Fruit fly (Drosophila melanogaster) whole organism, embryonic: ENCODE results near the gene CG16984.

Experiments
- ATbp ChIP-seq: fragments of 200-800 bp; sonication (Bioruptor generic); optimal IDR thresholded peaks from 2 replicates; lab custom pipeline; 2017; ENCODE audit warnings: missing biosample characterization, mild to moderate bottlenecking, missing genetic modification characterization, missing genetic modification reagents
- Aef1 ChIP-seq: fragments of 200-800 bp; sonication (Bioruptor generic); IDR thresholded peaks from 3 replicates; pipeline ENCODE4 v1.3.6; 2022; ENCODE audit warnings: missing biosample characterization, missing genetic modification characterization
- B-H1 ChIP-seq: fragments of 200-800 bp; sonication (Bioruptor generic); IDR thresholded peaks from 3 replicates; pipeline ENCODE4 v1.3.6; 2022; ENCODE audit warnings: missing biosample characterization, missing genetic modification characterization
- C15 ChIP-seq: fragments of 200-800 bp; sonication (Bioruptor generic); IDR thresholded peaks from 3 replicates; pipeline ENCODE4 v1.3.6; 2022; ENCODE audit warnings: missing biosample characterization, missing genetic modification characterization
- CG11723 ChIP-seq: fragments of 200-800 bp; sonication (Bioruptor generic); optimal IDR thresholded peaks from 2 replicates; lab custom pipeline; 2017; ENCODE audit warnings: missing biosample characterization, mild to moderate bottlenecking, missing genetic modification characterization
- CG12236 ChIP-seq: fragments of 200-800 bp; sonication (Bioruptor generic); optimal IDR thresholded peaks from 2 replicates; lab custom pipeline; 2016; ENCODE audit warnings: missing biosample characterization, missing genetic modification characterization
- CG12659 ChIP-seq: fragments of 200-800 bp; sonication (Bioruptor generic); optimal IDR thresholded peaks from 3 replicates; lab custom pipeline; 2017; ENCODE audit warnings: mild to moderate bottlenecking, missing biosample characterization, missing genetic modification reagents, missing genetic modification characterization
- CG12942 ChIP-seq: fragments of 200-800 bp; sonication (Bioruptor generic); optimal IDR thresholded peaks from 3 replicates; lab custom pipeline; 2016; ENCODE audit warnings: missing biosample characterization, missing genetic modification characterization
- CG13424 ChIP-seq: fragments of 200-800 bp; sonication (Bioruptor generic); optimal IDR thresholded peaks from 2 replicates; lab custom pipeline; 2019; ENCODE audit warnings: missing biosample characterization, mild to moderate bottlenecking, missing genetic modification characterization, moderate library complexity
- CG17361 ChIP-seq: fragments of 200-800 bp; sonication (Bioruptor generic); IDR thresholded peaks from 3 replicates; pipeline ENCODE4 v1.3.6; 2022; ENCODE audit warnings: missing biosample characterization, missing genetic modification characterization
- CG18262 ChIP-seq: fragments of 200-800 bp; optimal IDR thresholded peaks from 3 replicates; lab custom pipeline; 2019; ENCODE audit warnings: missing biosample characterization, mild to moderate bottlenecking, missing genetic modification characterization, moderate library complexity
- CG18599 ChIP-seq: fragments of 200-800 bp; sonication (Bioruptor generic); optimal IDR thresholded peaks from 3 replicates; lab custom pipeline; 2017; ENCODE audit warnings: missing biosample characterization, missing genetic modification characterization, mild to moderate bottlenecking, moderate library complexity, missing genetic modification reagents
- CG33213 ChIP-seq: fragments of 200-800 bp; sonication (Bioruptor generic); optimal IDR thresholded peaks from 3 replicates; lab custom pipeline; 2016; ENCODE audit warnings: missing biosample characterization, missing genetic modification characterization
- CG33557 ChIP-seq: fragments of 200-800 bp; sonication (Bioruptor generic); optimal IDR thresholded peaks from 2 replicates; lab custom pipeline; 2019; ENCODE audit warnings: missing biosample characterization, mild to moderate bottlenecking, missing genetic modification characterization, moderate library complexity
- CG4282 ChIP-seq: fragments of 200-800 bp; sonication (Bioruptor generic); optimal IDR thresholded peaks from 2 replicates; lab custom pipeline; 2016; ENCODE audit warnings: missing biosample characterization, missing genetic modification characterization
- CG4424 ChIP-seq: fragments of 200-800 bp; sonication (Bioruptor generic); optimal IDR thresholded peaks from 3 replicates; lab custom pipeline; 2016; ENCODE audit warnings: missing biosample characterization, missing genetic modification characterization
- CG4854 ChIP-seq: fragments of 200-800 bp; sonication (Bioruptor generic); optimal IDR thresholded peaks from 2 replicates; lab custom pipeline; 2016; ENCODE audit warnings: missing biosample characterization, missing genetic modification characterization, inconsistent platforms
- CG8359 ChIP-seq: fragments of 200-800 bp; sonication (Bioruptor generic); optimal IDR thresholded peaks from 2 replicates; lab custom pipeline; 2017; ENCODE audit warnings: missing biosample characterization, mild to moderate bottlenecking, missing genetic modification characterization, borderline replicate concordance
- CG8478 ChIP-seq: fragments of >200 bp; optimal IDR thresholded peaks from 2 replicates; lab custom pipeline; 2018
- CG8765 ChIP-seq: fragments of 200-800 bp; sonication (Bioruptor generic); IDR thresholded peaks from 2 replicates; pipeline ENCODE4 v1.3.6; 2022; ENCODE audit warnings: missing biosample characterization, missing genetic modification characterization
- CG9437 ChIP-seq: fragments of 200-800 bp; sonication (Bioruptor generic); optimal IDR thresholded peaks from 2 replicates; lab custom pipeline; 2018; ENCODE audit warnings: missing biosample characterization, mild to moderate bottlenecking, missing genetic modification characterization
- CG9797 ChIP-seq: fragments of 200-800 bp; sonication (Bioruptor generic); optimal IDR thresholded peaks from 3 replicates; lab custom pipeline; 2018; ENCODE audit warnings: missing biosample characterization, mild to moderate bottlenecking, missing genetic modification characterization
- D19A ChIP-seq: fragments of 200-800 bp; optimal IDR thresholded peaks from 3 replicates; lab custom pipeline; 2019; ENCODE audit warnings: missing biosample characterization, mild to moderate bottlenecking, missing genetic modification characterization, moderate library complexity
- Dad ChIP-seq: fragments of 200-800 bp; sonication (Bioruptor generic); optimal IDR thresholded peaks from 3 replicates; lab custom pipeline; 2016; ENCODE audit warnings: missing biosample characterization, missing genetic modification characterization
- Dll ChIP-seq: fragments of 200-800 bp; sonication (Bioruptor generic); IDR thresholded peaks from 4 replicates; pipeline ENCODE4 v1.3.6; 2022; ENCODE audit warnings: missing biosample characterization, missing genetic modification characterization; ENCODE audit not compliant: partially characterized antibody
- Doc3 ChIP-seq: fragments of 200-800 bp; sonication (Bioruptor generic); IDR thresholded peaks from 3 replicates; pipeline ENCODE4 v1.3.6; 2022; ENCODE audit warnings: missing biosample characterization, missing genetic modification characterization; ENCODE audit not compliant: partially characterized antibody
- HLH54F ChIP-seq: fragments of 200-800 bp; sonication (Bioruptor generic); optimal IDR thresholded peaks from 3 replicates; lab custom pipeline; 2016; ENCODE audit warnings: missing biosample characterization, missing genetic modification characterization
- Hr39 ChIP-seq: fragments of >200 bp; optimal IDR thresholded peaks from 2 replicates; lab custom pipeline; 2017
- Myb ChIP-seq: fragments of 200-800 bp; sonication (Bioruptor generic); optimal IDR thresholded peaks from 2 replicates; lab custom pipeline; 2016; ENCODE audit warnings: missing biosample characterization, missing genetic modification characterization
- NFAT ChIP-seq: fragments of 200-800 bp; sonication (Bioruptor generic); IDR thresholded peaks from 2 replicates; pipeline ENCODE4 v1.3.6; 2022; ENCODE audit warnings: missing biosample characterization, missing genetic modification characterization
- Oaz ChIP-seq: fragments of 200-800 bp; sonication (Bioruptor generic); IDR thresholded peaks from 2 replicates; pipeline ENCODE4 v1.3.6; 2022; ENCODE audit warnings: missing biosample characterization, missing genetic modification characterization
- Optix ChIP-seq: fragments of 200-800 bp; sonication (Bioruptor generic); IDR thresholded peaks from 3 replicates; pipeline ENCODE4 v1.3.6; 2022; ENCODE audit warnings: missing biosample characterization, missing genetic modification characterization
- PHDP ChIP-seq: fragments of 200-800 bp; sonication (Bioruptor generic); optimal IDR thresholded peaks from 3 replicates; lab custom pipeline; 2018; ENCODE audit warnings: missing biosample characterization, mild to moderate bottlenecking, missing genetic modification characterization, moderate library complexity
- ab ChIP-seq: fragments of 200-800 bp; sonication (Bioruptor generic); optimal IDR thresholded peaks from 2 replicates; lab custom pipeline; 2016; ENCODE audit warnings: missing biosample characterization, missing genetic modification characterization
- bcd ChIP-seq: fragments of 200-800 bp; sonication (Bioruptor generic); optimal IDR thresholded peaks from 2 replicates; lab custom pipeline; 2017; ENCODE audit warnings: missing biosample characterization, mild to moderate bottlenecking, missing genetic modification characterization
- cato ChIP-seq: fragments of 200-800 bp; sonication (Bioruptor generic); optimal IDR thresholded peaks from 2 replicates; lab custom pipeline; 2016; ENCODE audit warnings: missing biosample characterization, missing genetic modification characterization, borderline replicate concordance
- caup ChIP-seq: fragments of 200-800 bp; sonication (Bioruptor generic); optimal IDR thresholded peaks from 3 replicates; lab custom pipeline; 2017; ENCODE audit warnings: missing biosample characterization, mild to moderate bottlenecking, missing genetic modification characterization, moderate library complexity; ENCODE audit not compliant: severe bottlenecking
- dati ChIP-seq: fragments of 200-800 bp; sonication (Bioruptor generic); IDR thresholded peaks from 2 replicates; pipeline ENCODE4 v1.3.6; 2022; ENCODE audit warnings: missing biosample characterization, missing genetic modification characterization
- dm ChIP-seq: fragments of 200-800 bp; sonication (Bioruptor generic); optimal IDR thresholded peaks from 3 replicates; lab custom pipeline; 2016; ENCODE audit warnings: missing biosample characterization, missing genetic modification characterization
- dmrt99B ChIP-seq: fragments of 200-800 bp; sonication (Bioruptor generic); optimal IDR thresholded peaks from 2 replicates; lab custom pipeline; 2018; ENCODE audit warnings: missing biosample characterization, mild to moderate bottlenecking, missing genetic modification characterization, moderate library complexity
- dysf ChIP-seq: fragments of 200-800 bp; sonication (Bioruptor generic); IDR thresholded peaks from 3 replicates; pipeline ENCODE4 v1.3.6; 2022; ENCODE audit warnings: missing biosample characterization, missing genetic modification characterization
- hbn ChIP-seq: fragments of 200-800 bp; sonication (Bioruptor generic); IDR thresholded peaks from 2 replicates; pipeline ENCODE4 v1.3.6; 2022; ENCODE audit warnings: missing biosample characterization, missing genetic modification characterization; ENCODE audit not compliant: partially characterized antibody
- hth ChIP-seq: fragments of >200 bp; optimal IDR thresholded peaks from 2 replicates; lab custom pipeline; 2017; ENCODE audit warnings: inconsistent platforms
- ind ChIP-seq: fragments of 200-800 bp; sonication (Bioruptor generic); optimal IDR thresholded peaks from 3 replicates; lab custom pipeline; 2016; ENCODE audit warnings: missing biosample characterization, missing genetic modification characterization
- lab ChIP-seq: fragments of 200-800 bp; sonication (Bioruptor generic); optimal IDR thresholded peaks from 3 replicates; lab custom pipeline; 2017; ENCODE audit warnings: missing biosample characterization, missing genetic modification characterization, mild to moderate bottlenecking, moderate library complexity, missing genetic modification reagents
- nau ChIP-seq: fragments of 200-800 bp; sonication (Bioruptor generic); optimal IDR thresholded peaks from 3 replicates; lab custom pipeline; 2017; ENCODE audit warnings: missing biosample characterization, mild to moderate bottlenecking, missing genetic modification characterization, missing genetic modification reagents
- nmo ChIP-seq: fragments of 200-800 bp; sonication (Bioruptor generic); optimal IDR thresholded peaks from 2 replicates; lab custom pipeline; 2018; ENCODE audit warnings: missing biosample characterization, mild to moderate bottlenecking, missing genetic modification characterization, moderate library complexity
- sima ChIP-seq: fragments of 200-800 bp; sonication (Bioruptor generic); optimal IDR thresholded peaks from 2 replicates; lab custom pipeline; 2016; ENCODE audit warnings: missing biosample characterization, missing genetic modification characterization
- ssp ChIP-seq: fragments of 200-800 bp; sonication (Bioruptor generic); IDR thresholded peaks from 2 replicates; pipeline ENCODE4 v1.3.6; 2022; ENCODE audit warnings: missing biosample characterization, missing genetic modification characterization
- tin ChIP-seq: fragments of 200-800 bp; sonication (Bioruptor generic); optimal IDR thresholded peaks from 3 replicates; lab custom pipeline; 2016; ENCODE audit warnings: missing biosample characterization, missing genetic modification characterization
- tna ChIP-seq: fragments of 200-800 bp; sonication (Bioruptor generic); IDR thresholded peaks from 2 replicates; pipeline ENCODE4 v1.3.6; 2022; ENCODE audit warnings: missing biosample characterization, missing genetic modification characterization; ENCODE audit not compliant: partially characterized antibody
- toy ChIP-seq: fragments of 200-800 bp; sonication (Bioruptor generic); IDR thresholded peaks from 2 replicates; pipeline ENCODE4 v1.3.6; 2022; ENCODE audit warnings: missing biosample characterization, missing genetic modification characterization
- z ChIP-seq: fragments of 200-800 bp; sonication (Bioruptor generic); IDR thresholded peaks from 3 replicates; pipeline ENCODE4 v1.3.6; 2022; ENCODE audit warnings: missing biosample characterization, missing genetic modification characterization

Gene CG16984

dm6 chr3L:2548932-2549331 lies 46.6 kb upstream of the CG16984 start (continued):
- TF ChIP-seq CG12942 = no peak
- no peak for TF ChIP-seq CG33213 (GFP tag; lab: Kevin White, UChicago)
- no peak for TF ChIP-seq toy (GFP tag; lab: Robert Waterston, UW)
- no peak for TF ChIP-seq CG12236 (GFP tag; lab: Kevin White, UChicago)
- TF ChIP-seq CG18262 (tag; lab: Kevin White, UChicago) = no peak
- TF ChIP-seq CG4282 = no peak
- no peak for TF ChIP-seq Myb
- TF ChIP-seq ATbp (GFP tag; lab: Kevin White, UChicago) = no peak
- peak; percentile 16 for TF ChIP-seq D19A (tag; lab: Kevin White, UChicago)
- TF ChIP-seq sima = no peak
- TF ChIP-seq CG9797 (GFP tag; lab: Kevin White, UChicago) = no peak
- TF ChIP-seq hth = no peak
- TF ChIP-seq Hr39 = no peak
- TF ChIP-seq CG11723 (GFP tag; lab: Kevin White, UChicago) = no peak
- TF ChIP-seq nau (GFP tag; lab: Kevin White, UChicago) = no peak
- TF ChIP-seq NFAT = no peak
- TF ChIP-seq HLH54F (GFP tag; lab: Kevin White, UChicago) = no peak
- peak; percentile 59 for TF ChIP-seq CG18599
- no peak for TF ChIP-seq CG8359 (GFP tag; lab: Kevin White, UChicago)
- TF ChIP-seq CG4854 (GFP tag; lab: Kevin White, UChicago) = no peak
- no peak for TF ChIP-seq ab (GFP tag; lab: Kevin White, UChicago)
- TF ChIP-seq z (GFP tag; lab: Robert Waterston, UW) = no peak
- no peak for TF ChIP-seq Doc3
- TF ChIP-seq CG8765 = peak; percentile 8; the same call in 1 of the 2 replicates
- TF ChIP-seq nmo (GFP tag; lab: Kevin White, UChicago) = no peak
- TF ChIP-seq tin (GFP tag; lab: Kevin White, UChicago) = peak; percentile 41
- no peak for TF ChIP-seq CG33557 (GFP tag; lab: Kevin White, UChicago)
- TF ChIP-seq PHDP (tag; lab: Kevin White, UChicago) = no peak
- no peak for TF ChIP-seq CG8478 (lab: Kevin White, UChicago)
- no peak for TF ChIP-seq CG17361 (GFP tag; lab: Robert Waterston, UW)
- TF ChIP-seq CG4424 (GFP tag; lab: Kevin White, UChicago) = peak; percentile 4
- TF ChIP-seq CG12659 = no peak
- TF ChIP-seq cato = no peak
- TF ChIP-seq Aef1 (GFP tag; lab: Robert Waterston, UW) = no peak
- TF ChIP-seq lab = peak; percentile 61
- no peak for TF ChIP-seq hbn (GFP tag; lab: Robert Waterston, UW)
- TF ChIP-seq dmrt99B (tag; lab: Kevin White, UChicago) = peak; percentile 36
- TF ChIP-seq caup (GFP tag; lab: Kevin White, UChicago) = no peak
- no peak for TF ChIP-seq dm (GFP tag; lab: Kevin White, UChicago)
- no peak for TF ChIP-seq Optix (GFP tag; lab: Robert Waterston, UW)
- no peak for TF ChIP-seq B-H1 (GFP tag; lab: Robert Waterston, UW)
- TF ChIP-seq bcd (GFP tag; lab: Kevin White, UChicago) = no peak
- TF ChIP-seq tna (GFP tag; lab: Robert Waterston, UW) = no peak
- peak; percentile 3 for TF ChIP-seq ind (GFP tag; lab: Kevin White, UChicago)
- no peak for TF ChIP-seq Dll
- TF ChIP-seq ssp (GFP tag; lab: Robert Waterston, UW) = no peak
- TF ChIP-seq Oaz (GFP tag; lab: Robert Waterston, UW) = no peak
- TF ChIP-seq dysf (GFP tag; lab: Robert Waterston, UW) = no peak
- no peak for TF ChIP-seq dati (GFP tag; lab: Robert Waterston, UW)
- no peak for TF ChIP-seq Dad (GFP tag; lab: Kevin White, UChicago)
- no peak for TF ChIP-seq C15 (GFP tag; lab: Robert Waterston, UW)
- TF ChIP-seq CG9437 = no peak
- no peak for TF ChIP-seq CG13424 (tag; lab: Kevin White, UChicago)
